Worm (Caenorhabditis elegans): ENCODE results near the gene tba-4.
"Not testable (repeated sequence)": the region's sequence is repeated elsewhere in the genome, so short reads cannot be mapped to it uniquely, and the experiment has no call there.

DNA sequence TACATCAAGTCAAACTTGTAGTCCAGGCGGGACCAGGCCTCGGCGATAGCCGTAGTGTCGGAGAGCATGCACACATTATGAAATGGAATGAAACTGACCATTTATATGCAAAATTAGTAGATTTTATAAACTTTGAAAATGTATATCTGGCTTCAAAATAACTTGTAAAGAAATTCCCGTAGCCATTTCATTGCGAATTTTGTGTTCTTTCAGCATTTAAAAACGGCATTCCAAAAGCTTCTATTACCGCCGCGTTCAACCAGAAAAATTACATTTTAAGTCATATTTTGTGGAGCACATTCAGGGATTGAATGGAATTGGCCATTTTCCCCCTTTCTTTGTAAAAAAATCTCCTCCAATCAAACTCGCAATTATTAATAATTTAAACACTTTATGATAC, 4.4 kb downstream of the tba-4 start, which contains the start of gene Y19D2B.1:
- TF ChIP-seq tab-1 (GFP tag; IDR thresholded peaks at IDR 0.05); T22C8.4 (GFP tag; IDR thresholded peaks at IDR 0.05); ztf-23 (GFP tag; IDR thresholded peaks at IDR 0.05); flt-1 (GFP tag; IDR thresholded peaks at IDR 0.05); ztf-29 (GFP tag; IDR thresholded peaks at IDR 0.05); med-1 (GFP tag; optimal IDR thresholded peaks at IDR 0.05; ENCODE audit: insufficient read depth): not testable (repeated sequence)

Data from whole organism, midembryonic.